Worm (Caenorhabditis elegans): ENCODE data around the gene nhr-222.

DNA sequence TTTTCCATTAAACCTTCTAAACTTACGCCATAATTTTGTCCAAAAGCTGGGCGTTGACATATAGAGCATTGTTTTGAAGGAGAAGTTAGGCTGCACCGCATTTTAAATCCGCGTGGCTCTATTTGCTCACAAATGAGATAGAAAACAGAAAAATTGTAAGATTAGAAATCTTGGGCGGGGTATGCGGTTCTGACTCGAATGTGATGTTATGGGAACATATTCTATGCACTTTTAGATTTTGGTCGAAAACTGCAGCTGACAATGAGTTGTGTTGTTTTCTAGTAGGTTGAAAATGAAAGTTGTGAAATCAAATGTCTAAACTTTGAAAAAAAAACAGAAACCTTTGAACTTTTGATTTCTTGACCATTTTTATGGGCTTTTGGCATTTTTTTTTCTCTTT, at the start of gene nhr-222:
- TF ChIP-seq rbr-2 (tag; optimal IDR thresholded peaks at IDR 0.05) (no peak), nhr-237 (tag; optimal IDR thresholded peaks at IDR 0.05) (no peak), unc-130 (GFP tag; optimal IDR thresholded peaks at IDR 0.05) (no peak)

Measured in whole organism, L4 larva.